Worm (Caenorhabditis elegans): Measurements from ENCODE around the gene selt-1.2.

ce11 chrV:10713704-10714239 is 33.4 kb downstream of the selt-1.2 start:
- TF ChIP-seq unc-39 (tag; optimal IDR thresholded peaks at IDR 0.05) = no peak
- TF ChIP-seq ztf-11 (tag; optimal IDR thresholded peaks at IDR 0.05) = no peak
- no peak for TF ChIP-seq nhr-6 (tag; optimal IDR thresholded peaks at IDR 0.05)
- no peak for TF ChIP-seq ama-1 (optimal IDR thresholded peaks at IDR 0.05)
- no peak for TF ChIP-seq T20F7.1 (GFP tag; optimal IDR thresholded peaks at IDR 0.05)

All from whole organism, L4 larva.